Fruit fly (Drosophila melanogaster) S2 (cell line): ENCODE data around the gene CG4669.

Experiments
- CG8478 ChIP-seq: fragments of >200 bp; optimal IDR thresholded peaks from 2 replicates; lab custom pipeline; 2018
- CTCF ChIP-seq, 2 experiments: fragments of >200 bp; optimal IDR thresholded peaks; 2 replicates each; lab custom pipeline; 2018

Gene CG4669

dm6 chr3L:5252500-5253007 lies 18.3 kb downstream of the CG4669 start:
- TF ChIP-seq CTCF (optimal IDR thresholded peaks at IDR 0.05; lab: Kevin White, UChicago) (no peak), CG8478 (no peak)

dm6 chr3L:5268485-5268884 lies 34.2 kb downstream of the CG4669 start:
- TF ChIP-seq CTCF (optimal IDR thresholded peaks at IDR 0.05; lab: Kevin White, UChicago) = no peak
- TF ChIP-seq CG8478 = no peak

dm6 chr3L:5271468-5272102 lies 37.3 kb downstream of the CG4669 start:
- TF ChIP-seq CG8478 = no peak
- TF ChIP-seq CTCF (optimal IDR thresholded peaks at IDR 0.05; lab: Kevin White, UChicago) = no peak

dm6 chr3L:5273237-5273636 lies 39.0 kb downstream of the CG4669 start:
- no peak for TF ChIP-seq CTCF (optimal IDR thresholded peaks at IDR 0.05; lab: Kevin White, UChicago)
- no peak for TF ChIP-seq CG8478

dm6 chr3L:5275558-5275957 lies 41.3 kb downstream of the CG4669 start:
- TF ChIP-seq CG8478 (no peak), CTCF (optimal IDR thresholded peaks at IDR 0.05; lab: Kevin White, UChicago) (peak; percentile 86 to 92)

dm6 chr3L:5276520-5276919 lies 42.2 kb downstream of the CG4669 start:
- no peak for TF ChIP-seq CTCF (optimal IDR thresholded peaks at IDR 0.05; lab: Kevin White, UChicago)
- no peak for TF ChIP-seq CG8478

dm6 chr3L:5277035-5277434 lies 42.8 kb downstream of the CG4669 start:
- no peak for TF ChIP-seq CTCF (optimal IDR thresholded peaks at IDR 0.05; lab: Kevin White, UChicago)

- TF ChIP-seq CTCF (optimal IDR thresholded peaks at IDR 0.05; lab: Kevin White, UChicago) = no peak
Measured at dm6 chr3L:5277942-5278341, 43.7 kb downstream of the CG4669 start, which contains the start of gene shep. Gene shep (minus strand): TSS chr3L:5277944.

dm6 chr3L:5278864-5279263 lies 44.6 kb downstream of the CG4669 start:
- TF ChIP-seq CTCF (optimal IDR thresholded peaks at IDR 0.05; lab: Kevin White, UChicago) = no peak
- TF ChIP-seq CG8478 = no peak

dm6 chr3L:5279998-5280610 lies 45.8 kb downstream of the CG4669 start:
- TF ChIP-seq CTCF (optimal IDR thresholded peaks at IDR 0.05; lab: Kevin White, UChicago) (no peak), CG8478 (no peak)
